Fruit fly (Drosophila melanogaster): ENCODE measurements around the gene OtopLa.

Gene OtopLa

DNA sequence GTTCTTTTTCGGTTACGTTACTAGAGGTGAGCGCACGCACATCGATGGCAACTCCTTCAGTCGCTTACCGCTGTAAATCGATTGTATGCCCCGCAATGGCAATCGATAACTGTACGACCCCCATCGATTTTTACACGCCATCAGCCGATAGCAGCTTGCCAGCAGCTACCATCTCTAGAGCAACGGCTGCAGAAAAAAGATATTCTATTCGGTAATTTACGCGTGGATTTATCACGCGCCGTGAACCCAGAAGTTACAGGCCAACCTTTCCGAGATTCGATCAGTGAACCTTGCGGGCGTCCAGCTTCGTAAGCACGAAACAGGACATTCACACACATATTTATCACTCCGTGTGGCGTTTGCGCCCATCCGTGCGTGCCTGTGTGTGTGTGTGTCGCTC, 17.6 kb upstream of the OtopLa start, which contains the start of the genes Sirt4 and CG4119 (continued):
- no peak for TF ChIP-seq dl (GFP tag; optimal IDR thresholded peaks at IDR 0.05; ENCODE audit: insufficient read depth in 1 of 2, partially characterized antibody in 2 of 2)
- peak; percentile 32 for TF ChIP-seq N (GFP tag; optimal IDR thresholded peaks at IDR 0.05)
- TF ChIP-seq jim (GFP tag; optimal IDR thresholded peaks at IDR 0.05), result no peak
- no peak for TF ChIP-seq Rel (GFP tag; optimal IDR thresholded peaks at IDR 0.05)
- TF ChIP-seq Rel (tag; optimal IDR thresholded peaks at IDR 0.05), result peak; percentile 73
- peak; percentile 2 for TF ChIP-seq br (GFP tag; optimal IDR thresholded peaks at IDR 0.05)
- TF ChIP-seq Jra (GFP tag; optimal IDR thresholded peaks at IDR 0.05), result peak; percentile 50
- no peak for TF ChIP-seq Hr78 (GFP tag; optimal IDR thresholded peaks at IDR 0.05)

DNA sequence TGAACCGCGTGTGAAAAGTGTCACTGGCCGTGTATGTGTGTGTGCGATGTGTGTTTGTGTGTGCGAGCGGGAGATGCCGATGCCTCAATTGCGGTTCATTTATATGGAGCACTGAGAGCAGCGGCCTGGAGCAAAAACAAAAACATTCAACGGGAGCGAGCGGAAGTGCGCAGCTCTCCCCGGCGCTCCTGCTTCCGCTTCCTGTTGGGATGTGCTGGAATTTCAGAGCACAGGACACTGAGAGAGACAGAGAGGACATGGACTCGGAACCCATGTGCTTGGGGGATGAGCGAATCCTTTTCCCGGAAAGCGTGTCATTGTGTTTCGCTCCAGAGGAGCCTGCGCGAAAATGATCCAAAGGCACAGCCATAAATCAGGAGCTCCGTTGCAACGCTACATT, 15.9 kb upstream of the OtopLa start:
- TF ChIP-seq tai (GFP tag; optimal IDR thresholded peaks at IDR 0.05), result no peak
- TF ChIP-seq sage (GFP tag; optimal IDR thresholded peaks at IDR 0.05), result no peak

dm6 chrX:5662761-5663160, 14.5 kb upstream of the OtopLa start, which contains the start of gene OtopLc:
TSS of gene OtopLc (minus strand) at chrX:5662861.
- TF ChIP-seq Dif (GFP tag; optimal IDR thresholded peaks at IDR 0.05; ENCODE audit: partially characterized antibody) (no peak), rgr (GFP tag; optimal IDR thresholded peaks at IDR 0.05) (no peak), Mio (GFP tag; optimal IDR thresholded peaks at IDR 0.05) (no peak), tai (GFP tag; optimal IDR thresholded peaks at IDR 0.05) (no peak), dl (GFP tag; optimal IDR thresholded peaks at IDR 0.05; ENCODE audit: insufficient read depth in 1 of 2, partially characterized antibody in 2 of 2) (no peak), psq (GFP tag; optimal IDR thresholded peaks at IDR 0.05) (no peak)

- TF ChIP-seq Vsx2 (GFP tag; optimal IDR thresholded peaks at IDR 0.05; ENCODE audit: partially characterized antibody) (no peak), OdsH (GFP tag; optimal IDR thresholded peaks at IDR 0.05) (no peak), ey (GFP tag; optimal IDR thresholded peaks at IDR 0.05) (no peak), Dif (GFP tag; optimal IDR thresholded peaks at IDR 0.05; ENCODE audit: partially characterized antibody) (no peak), sage (GFP tag; optimal IDR thresholded peaks at IDR 0.05) (no peak), woc (GFP tag; optimal IDR thresholded peaks at IDR 0.05) (no peak), rgr (GFP tag; optimal IDR thresholded peaks at IDR 0.05) (no peak), foxo (GFP tag; optimal IDR thresholded peaks at IDR 0.05) (no peak)
Observed at dm6 chrX:5661971-5662370, 13.7 kb upstream of the OtopLa start.

DNA sequence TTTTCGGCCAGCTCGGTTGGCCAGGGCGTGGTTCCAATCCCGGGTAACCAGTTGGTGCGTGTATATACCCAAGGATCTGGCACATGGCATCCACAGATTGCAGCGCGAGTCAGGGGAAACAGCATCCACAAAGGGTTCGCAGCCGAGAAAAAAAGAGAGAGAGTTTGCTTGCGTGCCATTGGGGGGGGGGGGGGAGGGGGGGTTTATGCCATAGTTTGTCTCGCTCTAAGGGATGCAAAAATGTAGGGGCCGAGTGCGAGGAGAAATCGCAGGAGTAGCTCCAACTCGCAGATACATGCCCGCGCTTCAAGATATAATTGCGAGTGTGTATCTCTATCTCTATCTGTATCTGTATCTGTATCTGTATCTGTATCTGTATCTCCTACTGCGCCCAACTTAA, 1.7 kb upstream of the OtopLa start:
- TF ChIP-seq Dfd (GFP tag; optimal IDR thresholded peaks at IDR 0.05), result peak; percentile 70
- no peak for TF ChIP-seq CrebA (GFP tag; optimal IDR thresholded peaks at IDR 0.05; ENCODE audit: borderline replicate concordance)
- TF ChIP-seq jim (GFP tag; optimal IDR thresholded peaks at IDR 0.05), result no peak

DNA sequence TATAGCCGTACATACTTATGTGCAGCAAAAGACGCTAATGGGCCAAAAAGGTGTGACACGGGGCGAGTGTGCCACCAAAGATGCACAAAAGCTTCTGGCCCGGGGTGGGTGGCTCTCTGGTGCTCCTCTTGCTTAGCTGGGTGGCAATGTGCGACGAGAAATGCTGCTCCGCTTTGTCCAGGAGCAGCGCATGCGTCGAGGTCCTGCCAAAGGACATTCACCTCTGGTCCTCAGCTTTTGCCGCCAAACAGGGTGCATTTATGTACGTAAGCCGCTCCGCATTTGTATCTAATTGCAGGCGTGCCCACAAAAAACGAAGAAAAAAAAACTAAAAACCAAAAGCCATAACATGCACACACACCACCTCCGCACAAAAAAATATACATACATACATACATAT, 1.1 kb upstream of the OtopLa start:
- no peak for TF ChIP-seq ey (GFP tag; optimal IDR thresholded peaks at IDR 0.05)

DNA sequence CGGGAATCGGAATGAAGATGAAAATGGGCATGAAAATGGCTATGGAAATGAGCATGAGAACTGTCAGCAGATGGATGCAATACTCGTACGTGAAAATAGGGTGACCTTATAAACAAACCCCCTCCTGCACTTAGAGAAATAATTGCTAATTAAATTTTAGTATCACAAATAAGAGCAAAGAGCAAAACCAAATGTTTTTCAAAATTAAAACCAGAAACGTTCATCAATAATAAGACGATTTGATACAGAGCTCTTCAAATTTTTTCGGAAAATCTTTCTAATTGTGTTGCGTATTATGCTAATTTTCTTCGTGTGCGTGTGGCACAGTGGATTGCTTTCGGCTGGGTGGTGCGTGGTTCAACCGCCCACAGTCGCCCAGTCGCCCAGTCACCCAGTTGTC, 2.1 kb downstream of the OtopLa start:
- TF ChIP-seq dmrt93B (GFP tag; optimal IDR thresholded peaks at IDR 0.05) (no peak), rgr (GFP tag; optimal IDR thresholded peaks at IDR 0.05) (peak; percentile 8), fru (GFP tag; optimal IDR thresholded peaks at IDR 0.05) (peak; percentile 44), Hnf4 (GFP tag; optimal IDR thresholded peaks at IDR 0.05) (no peak), Dif (GFP tag; optimal IDR thresholded peaks at IDR 0.05; ENCODE audit: partially characterized antibody) (no peak), tai (GFP tag; optimal IDR thresholded peaks at IDR 0.05) (no peak), HLH106 (tag; optimal IDR thresholded peaks at IDR 0.05) (peak; percentile 2), ey (GFP tag; optimal IDR thresholded peaks at IDR 0.05) (peak; percentile 22), woc (GFP tag; optimal IDR thresholded peaks at IDR 0.05) (no peak), Sp1 (GFP tag; optimal IDR thresholded peaks at IDR 0.05) (peak; percentile 9), foxo (GFP tag; optimal IDR thresholded peaks at IDR 0.05) (peak in 1 of 2 experiments; percentile 33), Abd-B (GFP tag; optimal IDR thresholded peaks at IDR 0.05) (no peak), Jra (GFP tag; optimal IDR thresholded peaks at IDR 0.05) (no peak), br (GFP tag; optimal IDR thresholded peaks at IDR 0.05) (peak; percentile 4), h (GFP tag; optimal IDR thresholded peaks at IDR 0.05) (peak; percentile 28)

Data from whole organism, wandering third instar larva.